Worm (Caenorhabditis elegans) whole organism, midembryonic: Measurements from ENCODE around the gene cpt-6.

Source experiments
- T22C8.4 ChIP-seq: fragments of 200-800 bp; sonication (Bioruptor generic); IDR thresholded peaks from 2 replicates; pipeline ENCODE4 v1.3.6; 2022; ENCODE audit warnings: missing genetic modification characterization, missing compliant biosample characterization
- cog-1 ChIP-seq: sonication (generic microtip); optimal IDR thresholded peaks from 2 replicates; lab custom pipeline; 2016; ENCODE audit warnings: missing genetic modification characterization, missing compliant biosample characterization
- ref-1 ChIP-seq: fragments of 200-800 bp; sonication (Bioruptor generic); conservative IDR thresholded peaks from 2 replicates; pipeline ENCODE4 v1.3.6; 2022; ENCODE audit warnings: missing genetic modification reagents, missing genetic modification characterization, missing compliant biosample characterization

ce11 chrV:6458302-6458998 lies 35.3 kb downstream of the cpt-6 start:
- no peak for TF ChIP-seq T22C8.4 (GFP tag; lab: Robert Waterston, UW)
- no peak for TF ChIP-seq cog-1
- no peak for TF ChIP-seq ref-1 (GFP tag; lab: Robert Waterston, UW)
